Worm (Caenorhabditis elegans): ENCODE measurements around the gene Y38F1A.8.
A peak's percentile ranks its signal among the peaks of the same experiment; 100 is the strongest.
"Not testable (repeated sequence)": the region's sequence is repeated elsewhere in the genome, so short reads cannot be mapped to it uniquely, and the experiment has no call there.

Gene Y38F1A.8

DNA sequence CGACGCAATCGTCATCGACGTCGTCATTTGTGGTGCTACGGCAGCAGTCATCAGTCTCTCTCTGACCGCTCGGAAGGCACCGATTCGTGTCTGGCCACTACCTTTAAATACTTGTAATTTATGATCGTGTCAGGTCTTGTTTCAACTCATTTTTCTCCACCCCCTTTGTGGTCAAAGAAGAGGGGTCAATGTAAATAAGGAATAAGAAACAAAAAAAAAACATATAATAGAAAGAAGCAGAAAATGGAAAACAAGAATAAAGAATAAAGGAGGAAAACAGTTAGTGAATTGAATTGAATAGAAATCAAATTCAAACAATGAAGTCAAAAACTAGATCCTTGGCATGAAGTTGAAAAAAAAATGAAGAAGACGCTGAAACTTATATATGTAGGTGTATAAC is at the start of gene Y38F1A.8:
Gene Y38F1A.8 (minus strand): TSS at position 101 of the 400 bp plus-strand sequence.
- no peak for TF ChIP-seq nhr-23 (tag; optimal IDR thresholded peaks at IDR 0.05)
- no peak for TF ChIP-seq Y55F3AM.14 (GFP tag; optimal IDR thresholded peaks at IDR 0.05)
- TF ChIP-seq ztf-1 (GFP tag; conservative IDR thresholded peaks at IDR 0.05) = no peak
- TF ChIP-seq lin-11 (tag; optimal IDR thresholded peaks at IDR 0.05) = no peak
- TF ChIP-seq elt-1 (tag; optimal IDR thresholded peaks at IDR 0.05) = no peak
- no peak for TF ChIP-seq mdl-1 (tag; optimal IDR thresholded peaks at IDR 0.05)
- TF ChIP-seq blmp-1 (tag; optimal IDR thresholded peaks at IDR 0.05; ENCODE audit: insufficient read depth) = no peak
- no peak for TF ChIP-seq fos-1 (tag; optimal IDR thresholded peaks at IDR 0.05)

DNA sequence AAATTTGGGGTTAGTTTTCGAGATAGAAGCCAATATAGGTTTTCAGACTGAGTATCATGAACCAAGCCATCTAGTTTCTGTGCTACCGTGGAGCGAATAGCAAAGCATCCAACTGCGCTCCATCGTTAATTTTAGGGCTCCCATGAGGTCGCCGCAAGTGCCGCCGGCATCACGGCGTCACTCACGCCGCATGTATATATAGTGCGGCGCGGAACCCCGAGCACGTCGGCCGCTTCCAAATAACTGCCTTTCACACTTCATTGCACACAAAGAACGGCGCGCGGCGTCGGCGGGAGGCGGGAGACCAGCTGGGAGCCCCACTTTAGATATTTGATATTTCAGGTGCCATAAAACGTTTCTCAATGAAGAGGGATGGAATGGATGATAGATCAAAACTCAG is 49.4 kb upstream of the Y38F1A.8 start:
- TF ChIP-seq snpc-4 (tag; optimal IDR thresholded peaks at IDR 0.05) (peak; percentile 41), unc-55 (GFP tag; optimal IDR thresholded peaks at IDR 0.05) (no peak)

DNA sequence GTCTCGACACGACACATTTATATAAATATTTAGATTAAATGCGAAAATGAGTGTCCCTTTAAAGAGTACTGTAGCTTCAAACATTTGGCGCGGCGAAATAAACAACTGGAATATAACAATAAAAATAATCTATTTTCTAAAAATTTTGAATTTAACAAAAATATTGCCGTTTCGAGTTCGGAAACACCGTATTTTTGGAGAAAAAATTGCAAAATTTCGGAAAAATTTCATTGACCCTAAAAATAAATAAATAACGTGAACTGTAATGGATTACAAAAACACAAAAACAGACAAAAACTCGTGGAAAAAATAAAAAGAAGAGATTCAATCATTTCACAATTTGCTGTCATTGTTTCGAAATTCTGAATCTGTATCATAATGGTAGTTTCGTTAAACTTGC is 47.0 kb upstream of the Y38F1A.8 start, which contains the start of gene F42G4.2:
Gene F42G4.2 (plus strand): TSS at position 301 of the 400 bp plus-strand sequence.
- TF ChIP-seq skn-1, ZK546.5, F13H6.1 (tag; optimal IDR thresholded peaks at IDR 0.05): not testable (repeated sequence)

DNA sequence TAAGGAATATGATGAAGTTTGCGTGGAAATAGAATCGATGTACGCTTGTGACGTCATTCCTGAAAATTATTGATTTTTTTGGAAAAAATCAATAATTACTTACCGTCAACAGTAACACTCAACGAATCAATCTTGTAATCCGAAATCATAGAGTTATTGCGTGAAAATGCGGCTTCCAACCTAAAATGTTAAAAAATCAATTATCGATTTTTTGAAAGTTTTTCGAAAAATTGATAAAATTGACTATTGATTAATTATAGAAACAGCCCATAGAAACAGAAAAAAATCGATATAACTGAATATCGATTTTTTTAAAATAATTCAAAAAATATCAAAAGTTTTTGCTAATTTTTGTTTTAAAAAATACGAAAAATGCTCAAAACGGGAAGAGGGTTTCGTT is 46.5 kb upstream of the Y38F1A.8 start, which contains the start of gene F42G4.7:
Gene F42G4.7 (minus strand): TSS at position 185 of the 400 bp plus-strand sequence.
- not testable (repeated sequence) for TF ChIP-seq sma-9 (GFP tag; optimal IDR thresholded peaks at IDR 0.05); sma-9 (tag; optimal IDR thresholded peaks at IDR 0.05); gmeb-1 (tag; optimal IDR thresholded peaks at IDR 0.05); nhr-6 (tag; optimal IDR thresholded peaks at IDR 0.05)

DNA sequence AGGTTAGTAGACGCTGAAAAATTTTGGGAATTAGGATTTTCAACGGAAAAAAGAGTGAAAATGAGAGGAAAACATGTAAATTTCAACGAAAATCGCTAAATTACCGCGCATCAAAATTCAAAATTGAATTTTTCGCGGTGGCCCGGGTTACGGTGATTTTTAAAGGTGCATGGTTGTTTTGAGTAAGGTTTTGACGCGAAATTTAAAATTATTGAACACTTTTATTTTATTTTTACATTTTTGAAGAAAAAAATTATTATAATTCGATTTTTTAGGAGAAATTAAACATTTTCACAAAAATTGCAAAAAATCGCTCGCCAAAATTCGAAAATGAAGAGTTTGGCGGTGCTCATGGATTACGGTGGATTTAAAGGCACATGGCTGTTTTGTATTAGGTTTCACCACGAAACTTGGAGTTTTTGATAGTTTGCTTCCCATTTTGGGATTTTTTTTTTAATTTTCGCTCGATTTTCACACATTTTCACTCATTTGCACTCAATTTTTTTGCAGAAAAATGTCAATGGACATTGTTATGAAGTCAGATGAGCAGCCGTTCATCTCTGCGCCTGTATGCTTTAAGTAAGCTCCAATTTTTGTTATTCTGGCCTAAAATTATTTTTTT is 42.9 kb upstream of the Y38F1A.8 start, which contains the start of gene puf-6:
Gene puf-6 (minus strand): TSS at position 13 of the 622 bp plus-strand sequence.
- not testable (repeated sequence) for TF ChIP-seq mdl-1, nhr-237, unc-39 (tag; optimal IDR thresholded peaks at IDR 0.05)

DNA sequence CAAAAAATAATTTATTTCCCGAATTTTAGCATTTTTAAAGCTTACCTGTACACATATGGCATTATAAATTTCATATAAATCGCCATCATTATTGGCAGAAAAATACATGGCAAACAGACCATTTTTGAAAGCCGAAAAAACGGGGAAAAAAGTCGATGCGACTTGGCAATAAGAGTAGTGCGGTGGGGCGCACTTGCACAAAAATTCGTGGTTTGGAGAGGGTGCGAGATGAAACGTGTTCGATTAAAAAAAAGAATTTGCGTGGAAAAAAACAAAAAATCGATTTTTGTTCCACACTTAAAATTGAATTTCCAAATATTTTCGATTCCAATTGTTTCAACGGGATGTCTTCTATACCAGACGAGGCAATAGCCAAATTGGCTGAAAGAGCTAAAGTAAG is 36.1 kb upstream of the Y38F1A.8 start, which contains the start of gene F18A11.3:
Gene F18A11.3 (minus strand): TSS at position 125 of the 400 bp plus-strand sequence.
- TF ChIP-seq ZK546.5 (tag; optimal IDR thresholded peaks at IDR 0.05) (no peak), peb-1 (tag; optimal IDR thresholded peaks at IDR 0.05) (no peak), aly-2 (tag; optimal IDR thresholded peaks at IDR 0.05) (no peak), elt-3 (tag; optimal IDR thresholded peaks at IDR 0.05) (no peak), gmeb-1 (tag; optimal IDR thresholded peaks at IDR 0.05) (no peak), egl-27 (tag; optimal IDR thresholded peaks at IDR 0.05) (no peak), R02D3.7 (tag; optimal IDR thresholded peaks at IDR 0.05) (no peak), nhr-6 (tag; optimal IDR thresholded peaks at IDR 0.05) (no peak), nhr-11 (tag; optimal IDR thresholded peaks at IDR 0.05) (no peak), skn-1 (tag; optimal IDR thresholded peaks at IDR 0.05) (no peak), ztf-4 (tag; optimal IDR thresholded peaks at IDR 0.05) (no peak), unc-55 (GFP tag; optimal IDR thresholded peaks at IDR 0.05) (peak; percentile 6), nhr-237 (tag; optimal IDR thresholded peaks at IDR 0.05) (no peak), unc-39 (tag; optimal IDR thresholded peaks at IDR 0.05) (no peak), Y55F3AM.14 (GFP tag; optimal IDR thresholded peaks at IDR 0.05) (no peak), blmp-1 (tag; optimal IDR thresholded peaks at IDR 0.05; ENCODE audit: insufficient read depth) (no peak), nhr-129 (tag; optimal IDR thresholded peaks at IDR 0.05) (peak; percentile 31), zag-1 (tag; optimal IDR thresholded peaks at IDR 0.05) (no peak), nhr-10 (tag; optimal IDR thresholded peaks at IDR 0.05) (no peak), lin-11 (tag; optimal IDR thresholded peaks at IDR 0.05) (no peak), nhr-21 (tag; optimal IDR thresholded peaks at IDR 0.05) (no peak), C34F6.9 (tag; optimal IDR thresholded peaks at IDR 0.05) (peak; percentile 57), ztf-11 (tag; optimal IDR thresholded peaks at IDR 0.05) (no peak), mdl-1 (tag; optimal IDR thresholded peaks at IDR 0.05) (no peak), F13H6.1 (tag; optimal IDR thresholded peaks at IDR 0.05) (no peak), sma-9 (GFP tag; optimal IDR thresholded peaks at IDR 0.05) (no peak), sma-9 (tag; optimal IDR thresholded peaks at IDR 0.05) (no peak), nhr-25 (tag; optimal IDR thresholded peaks at IDR 0.05) (no peak), lsy-2 (tag; optimal IDR thresholded peaks at IDR 0.05) (peak in 1 of 2 experiments; percentile 28), dmd-4 (tag; optimal IDR thresholded peaks at IDR 0.05) (no peak), elt-1 (tag; optimal IDR thresholded peaks at IDR 0.05) (no peak), crh-2 (tag; optimal IDR thresholded peaks at IDR 0.05) (peak; percentile 45), alr-1 (tag; optimal IDR thresholded peaks at IDR 0.05) (no peak), lin-13 (GFP tag; optimal IDR thresholded peaks at IDR 0.05) (no peak), nhr-12 (tag; optimal IDR thresholded peaks at IDR 0.05) (no peak), unc-62 (GFP tag; optimal IDR thresholded peaks at IDR 0.05) (no peak), snpc-4 (tag; optimal IDR thresholded peaks at IDR 0.05) (no peak), ama-1 (optimal IDR thresholded peaks at IDR 0.05) (no peak)

All from whole organism, L2 larva.